Worm (Caenorhabditis elegans) whole organism, L3 larva: ENCODE measurements around the gene txt-1.

Source experiments
- aly-2 ChIP-seq: fragments of 150-350 bp; optimal IDR thresholded peaks from 2 replicates; lab custom pipeline; 2014; ENCODE audit warnings: missing biosample characterization, missing genetic modification characterization
- ceh-9 ChIP-seq: sonication (generic microtip); optimal IDR thresholded peaks from 2 replicates; lab custom pipeline; 2018; ENCODE audit warnings: missing biosample characterization, missing genetic modification characterization
- egl-27 ChIP-seq: sonication (generic microtip); optimal IDR thresholded peaks from 4 replicates; lab custom pipeline; 2017; ENCODE audit warnings: missing biosample characterization, missing genetic modification reagents, missing genetic modification characterization
- elt-3 ChIP-seq, 3 experiments: fragments of 150-350 bp in 1 of 3; sonication (generic microtip) in 2 of 3; optimal IDR thresholded peaks; 2 replicates in 2 of 3; 4 replicates in 1 of 3; lab custom pipeline; 2014 to 2017; ENCODE audit warnings: missing biosample characterization in 3 of 3, missing genetic modification characterization in 3 of 3
- mdl-1 ChIP-seq: fragments of 150-350 bp; optimal IDR thresholded peaks from 2 replicates; lab custom pipeline; 2014; ENCODE audit warnings: missing biosample characterization, missing genetic modification characterization
- pha-4 ChIP-seq: fragments of 150-350 bp; optimal IDR thresholded peaks from 2 replicates; lab custom pipeline; 2014; ENCODE audit warnings: missing biosample characterization, missing genetic modification reagents, missing genetic modification characterization
- skn-1 ChIP-seq: fragments of 150-350 bp; optimal IDR thresholded peaks from 2 replicates; lab custom pipeline; 2014; ENCODE audit warnings: missing biosample characterization, missing genetic modification characterization
- unc-39 ChIP-seq: sonication (generic microtip); optimal IDR thresholded peaks from 4 replicates; lab custom pipeline; 2017; ENCODE audit warnings: missing biosample characterization, missing genetic modification characterization
- unc-62 ChIP-seq: fragments of 150-350 bp; sonication (generic microtip); optimal IDR thresholded peaks from 4 replicates; lab custom pipeline; 2014; ENCODE audit warnings: missing biosample characterization, missing genetic modification reagents, missing genetic modification characterization

- no peak for TF ChIP-seq unc-39
- TF ChIP-seq egl-27 (tag; lab: Kevin White, UChicago): no peak
- TF ChIP-seq mdl-1 (tag; lab: Kevin White, UChicago): no peak
- no peak for TF ChIP-seq skn-1
- no peak for TF ChIP-seq pha-4 (tag; lab: Kevin White, UChicago)
- no peak for TF ChIP-seq aly-2 (tag; lab: Kevin White, UChicago)
- no peak for TF ChIP-seq ceh-9 (tag; lab: Kevin White, UChicago)
- TF ChIP-seq unc-62 (GFP tag; lab: Kevin White, UChicago): no peak
- TF ChIP-seq elt-3 (tag; optimal IDR thresholded peaks at IDR 0.05; lab: Kevin White, UChicago): no peak
These were observed 10.9 kb downstream of the txt-1 start, which contains the start of gene srt-54 for ce11 chrII:116916-117315.
